Worm (Caenorhabditis elegans) whole organism, young adult: ENCODE results near the gene F13C5.2.

Experiments used
- F57A8.1 ChIP-seq: fragments of 200-800 bp; sonication (Bioruptor generic); optimal IDR thresholded peaks from 2 replicates; lab custom pipeline; 2018; ENCODE audit warnings: mild to moderate bottlenecking, missing genetic modification characterization, moderate library complexity, missing compliant biosample characterization
- chd-7 ChIP-seq: sonication (generic microtip); optimal IDR thresholded peaks from 2 replicates; lab custom pipeline; 2016; ENCODE audit warnings: mild to moderate bottlenecking, missing genetic modification characterization, moderate library complexity, missing compliant biosample characterization
- die-1 ChIP-seq: sonication (generic microtip); optimal IDR thresholded peaks from 2 replicates; lab custom pipeline; 2016; ENCODE audit warnings: missing genotype, mild to moderate bottlenecking, missing genetic modification characterization, missing compliant biosample characterization

- TF ChIP-seq F57A8.1 (GFP tag; lab: Kevin White, UChicago) (no peak), die-1 (tag; lab: Kevin White, UChicago) (no peak), chd-7 (tag; lab: Kevin White, UChicago) (no peak)
These were observed 2.7 kb upstream of the F13C5.2 start for ce11 chrX:591056-591455.
